Worm (Caenorhabditis elegans) whole organism, L2 larva: ENCODE measurements around the gene srd-48.

Source experiments
- nhr-129 ChIP-seq: fragments of 150-350 bp; optimal IDR thresholded peaks from 2 replicates; lab custom pipeline; 2014; ENCODE audit warnings: missing biosample characterization, missing genetic modification characterization
- snpc-4 ChIP-seq: fragments of 150-350 bp; optimal IDR thresholded peaks from 2 replicates; lab custom pipeline; 2014; ENCODE audit warnings: missing biosample characterization, missing genetic modification characterization

DNA sequence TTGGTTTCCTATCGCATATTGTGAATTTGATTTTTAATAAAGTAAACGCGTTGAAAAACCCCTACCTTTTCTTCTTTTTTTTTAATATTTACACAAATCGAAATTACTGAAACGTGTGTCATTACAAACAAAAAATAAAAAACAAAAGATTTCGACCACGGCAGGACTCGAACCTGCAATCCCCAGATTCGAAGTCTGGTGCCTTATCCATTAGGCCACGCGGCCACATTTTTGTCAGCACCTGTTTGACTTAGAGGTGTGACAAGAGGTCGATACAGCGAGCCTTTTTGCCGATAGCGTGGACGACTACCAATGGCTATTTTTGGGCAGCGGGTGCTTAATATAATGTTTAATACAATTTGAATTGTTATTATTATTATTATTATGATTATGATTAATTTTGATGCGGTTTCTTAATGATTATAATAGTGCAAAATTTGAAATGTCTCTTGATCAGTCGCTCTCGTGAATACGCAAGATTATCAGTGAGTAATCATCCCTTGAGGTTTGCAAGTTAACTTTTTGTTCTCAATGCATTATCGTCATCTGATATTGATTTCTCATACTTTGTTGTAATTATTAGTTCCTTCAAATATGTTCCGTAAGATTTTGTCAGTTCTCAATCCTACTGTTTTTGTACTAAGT is 2.1 kb downstream of the srd-48 start, which contains the start of gene srd-44:
- TF ChIP-seq nhr-129 (tag; lab: Kevin White, UChicago) (no peak), snpc-4 (no peak)
